Fruit fly (Drosophila melanogaster) whole organism, prepupa: Measurements from ENCODE around the gene PGRP-SB2.

ENCODE experiments used
- Blimp-1 ChIP-seq: fragments of 200-800 bp; sonication (Bioruptor generic); optimal IDR thresholded peaks from 3 replicates; lab custom pipeline; 2017; ENCODE audit warnings: missing biosample characterization, missing genetic modification characterization, mild to moderate bottlenecking, moderate library complexity, missing genetic modification reagents
- CG10631 ChIP-seq: fragments of 200-800 bp; sonication (Bioruptor generic); optimal IDR thresholded peaks from 2 replicates; lab custom pipeline; 2016; ENCODE audit warnings: missing biosample characterization, missing genetic modification characterization
- CG10669 ChIP-seq: fragments of 200-800 bp; sonication (Bioruptor generic); optimal IDR thresholded peaks from 3 replicates; lab custom pipeline; 2018; ENCODE audit warnings: missing biosample characterization, mild to moderate bottlenecking, missing genetic modification characterization, moderate library complexity
- CG11294 ChIP-seq: fragments of 200-800 bp; sonication (Bioruptor generic); IDR thresholded peaks from 2 replicates; pipeline ENCODE4 v1.3.6; 2022; ENCODE audit warnings: missing biosample characterization, missing genetic modification characterization
- CG11902 ChIP-seq: fragments of 200-800 bp; sonication (Bioruptor generic); optimal IDR thresholded peaks from 3 replicates; lab custom pipeline; 2016; ENCODE audit warnings: missing biosample characterization, missing genetic modification characterization
- CG15336 ChIP-seq: fragments of 200-800 bp; sonication (Bioruptor generic); IDR thresholded peaks from 2 replicates; pipeline ENCODE4 v1.3.6; 2022; ENCODE audit warnings: missing biosample characterization, missing genetic modification characterization
- CG16779 ChIP-seq: fragments of 200-800 bp; sonication (Bioruptor generic); optimal IDR thresholded peaks from 3 replicates; lab custom pipeline; 2017; ENCODE audit warnings: missing biosample characterization, mild to moderate bottlenecking, missing genetic modification characterization
- CG3032 ChIP-seq: fragments of 200-800 bp; optimal IDR thresholded peaks from 2 replicates; lab custom pipeline; 2019; ENCODE audit warnings: missing biosample characterization, mild to moderate bottlenecking, missing genetic modification characterization, moderate library complexity
- CG32006 ChIP-seq: fragments of 200-800 bp; sonication (Bioruptor generic); optimal IDR thresholded peaks from 3 replicates; lab custom pipeline; 2017; ENCODE audit warnings: missing biosample characterization, mild to moderate bottlenecking, missing genetic modification characterization
- CG34406 ChIP-seq: fragments of 200-800 bp; sonication (Bioruptor generic); optimal IDR thresholded peaks from 3 replicates; lab custom pipeline; 2016; ENCODE audit warnings: missing biosample characterization, missing genetic modification characterization
- CG3919 ChIP-seq: fragments of 200-800 bp; sonication (Bioruptor generic); optimal IDR thresholded peaks from 3 replicates; lab custom pipeline; 2016; ENCODE audit warnings: missing biosample characterization, missing genetic modification characterization
- CG4318 ChIP-seq: fragments of 200-800 bp; sonication (Bioruptor generic); optimal IDR thresholded peaks from 3 replicates; lab custom pipeline; 2017; ENCODE audit warnings: missing biosample characterization, mild to moderate bottlenecking, missing genetic modification characterization
- CG6163 ChIP-seq: fragments of 200-800 bp; sonication (Bioruptor generic); IDR thresholded peaks from 3 replicates; pipeline ENCODE4 v1.3.6; 2022; ENCODE audit warnings: missing biosample characterization, missing genetic modification characterization
- CG6276 ChIP-seq: fragments of 200-800 bp; sonication (Bioruptor generic); optimal IDR thresholded peaks from 2 replicates; lab custom pipeline; 2017; ENCODE audit warnings: missing biosample characterization, mild to moderate bottlenecking, missing genetic modification characterization
- CG6792 ChIP-seq: fragments of 200-800 bp; sonication (Bioruptor generic); optimal IDR thresholded peaks from 3 replicates; lab custom pipeline; 2016; ENCODE audit warnings: missing biosample characterization, missing genetic modification characterization
- CG6808 ChIP-seq: fragments of 200-800 bp; sonication (Bioruptor generic); optimal IDR thresholded peaks from 3 replicates; lab custom pipeline; 2017; ENCODE audit warnings: missing biosample characterization, missing genetic modification characterization, mild to moderate bottlenecking, moderate library complexity, missing genetic modification reagents
- CG8119 ChIP-seq: fragments of 200-800 bp; sonication (Bioruptor generic); IDR thresholded peaks from 3 replicates; pipeline ENCODE4 v1.3.6; 2022; ENCODE audit warnings: missing biosample characterization, missing genetic modification characterization
- CG8319 ChIP-seq: fragments of 200-800 bp; sonication (Bioruptor generic); optimal IDR thresholded peaks from 3 replicates; lab custom pipeline; 2016; ENCODE audit warnings: missing biosample characterization, missing genetic modification characterization
- CG9139 ChIP-seq: fragments of 200-800 bp; sonication (Bioruptor generic); optimal IDR thresholded peaks from 3 replicates; lab custom pipeline; 2017; ENCODE audit warnings: missing biosample characterization, mild to moderate bottlenecking, missing genetic modification characterization
- Eip78C ChIP-seq: fragments of 200-800 bp; sonication (Bioruptor generic); peaks from one replicate; lab custom pipeline; 2016; ENCODE audit warnings: missing biosample characterization, missing genetic modification characterization
- Eip93F ChIP-seq: fragments of 200-800 bp; sonication (Bioruptor generic); optimal IDR thresholded peaks from 2 replicates; lab custom pipeline; 2016; ENCODE audit warnings: missing biosample characterization, mild to moderate bottlenecking, missing genetic modification characterization
- Ets96B ChIP-seq: fragments of 200-800 bp; optimal IDR thresholded peaks from 2 replicates; lab custom pipeline; 2019; ENCODE audit warnings: missing biosample characterization, mild to moderate bottlenecking, missing genetic modification characterization, moderate library complexity
- Hr38 ChIP-seq: sonication (Bioruptor generic); optimal IDR thresholded peaks from 2 replicates; lab custom pipeline; 2016; ENCODE audit warnings: missing biosample characterization, missing genetic modification characterization
- Hr4 ChIP-seq: fragments of 200-800 bp; sonication (Bioruptor generic); optimal IDR thresholded peaks from 3 replicates; lab custom pipeline; 2016; ENCODE audit warnings: missing biosample characterization, missing genetic modification characterization
- OdsH ChIP-seq: fragments of 200-800 bp; sonication (Bioruptor generic); optimal IDR thresholded peaks from 3 replicates; lab custom pipeline; 2016; ENCODE audit warnings: missing biosample characterization, missing genetic modification characterization
- Smox ChIP-seq: fragments of 200-800 bp; sonication (Bioruptor generic); optimal IDR thresholded peaks from 3 replicates; lab custom pipeline; 2016; ENCODE audit warnings: missing biosample characterization, missing genetic modification characterization
- Sox102F ChIP-seq: fragments of 200-800 bp; sonication (Bioruptor generic); optimal IDR thresholded peaks from 2 replicates; lab custom pipeline; 2016; ENCODE audit warnings: missing biosample characterization, mild to moderate bottlenecking, missing genetic modification characterization
- Sox15 ChIP-seq: fragments of 200-800 bp; sonication (Bioruptor generic); optimal IDR thresholded peaks from 3 replicates; lab custom pipeline; 2016; ENCODE audit warnings: missing biosample characterization, missing genetic modification characterization
- achi ChIP-seq: fragments of 200-800 bp; sonication (Bioruptor generic); optimal IDR thresholded peaks from 3 replicates; lab custom pipeline; 2016; ENCODE audit warnings: missing biosample characterization, missing genetic modification characterization
- cyc ChIP-seq: fragments of 200-800 bp; sonication (Bioruptor generic); optimal IDR thresholded peaks from 3 replicates; lab custom pipeline; 2016; ENCODE audit warnings: missing biosample characterization, missing genetic modification characterization
- dac ChIP-seq: fragments of 200-800 bp; sonication (Bioruptor generic); optimal IDR thresholded peaks from 2 replicates; lab custom pipeline; 2017; ENCODE audit warnings: missing biosample characterization, mild to moderate bottlenecking, missing genetic modification characterization
- dsx ChIP-seq: fragments of 200-800 bp; optimal IDR thresholded peaks from 3 replicates; lab custom pipeline; 2019; ENCODE audit warnings: missing biosample characterization, mild to moderate bottlenecking, missing genetic modification characterization, moderate library complexity; ENCODE audit not compliant: poor library complexity, severe bottlenecking
- eg ChIP-seq: fragments of 200-800 bp; sonication (Bioruptor generic); IDR thresholded peaks from 3 replicates; pipeline ENCODE4 v1.3.6; 2022; ENCODE audit warnings: missing biosample characterization, missing genetic modification characterization
- net ChIP-seq: fragments of 200-800 bp; sonication (Bioruptor generic); optimal IDR thresholded peaks from 3 replicates; lab custom pipeline; 2016; ENCODE audit warnings: missing biosample characterization, missing genetic modification characterization
- pdm3 ChIP-seq: fragments of 200-800 bp; sonication (Bioruptor generic); optimal IDR thresholded peaks from 3 replicates; lab custom pipeline; 2016; ENCODE audit warnings: missing biosample characterization, missing genetic modification characterization
- salr ChIP-seq, 2 experiments: fragments of 200-800 bp; sonication (Bioruptor generic); optimal IDR thresholded peaks; 3 replicates each; lab custom pipeline; 2016 to 2018; ENCODE audit warnings: missing biosample characterization in 2 of 2, missing genetic modification characterization in 2 of 2, mild to moderate bottlenecking in 1 of 2
- spab ChIP-seq: fragments of 200-800 bp; sonication (Bioruptor generic); optimal IDR thresholded peaks from 2 replicates; lab custom pipeline; 2017; ENCODE audit warnings: missing biosample characterization, mild to moderate bottlenecking, missing genetic modification characterization, missing genetic modification reagents
- ss ChIP-seq, 2 experiments: fragments of 200-800 bp; sonication (Bioruptor generic); optimal IDR thresholded peaks; 2 replicates in 1 of 2; 3 replicates in 1 of 2; lab custom pipeline; 2017 to 2018; ENCODE audit warnings: mild to moderate bottlenecking in 2 of 2, missing biosample characterization in 2 of 2, missing genetic modification characterization in 2 of 2, moderate library complexity in 1 of 2
- svp ChIP-seq: fragments of 200-800 bp; sonication (Bioruptor generic); peaks from one replicate; lab custom pipeline; 2016; ENCODE audit warnings: missing biosample characterization, missing genetic modification characterization
- topi ChIP-seq: fragments of 200-800 bp; sonication (Bioruptor generic); optimal IDR thresholded peaks from 3 replicates; lab custom pipeline; 2016; ENCODE audit warnings: missing biosample characterization, missing genetic modification characterization
- vri ChIP-seq: fragments of 200-800 bp; sonication (Bioruptor generic); optimal IDR thresholded peaks from 3 replicates; lab custom pipeline; 2016; ENCODE audit warnings: missing biosample characterization, mild to moderate bottlenecking, missing genetic modification characterization

PGRP-SB2 gene

dm6 chr3L:16749726-16750125 is 23.4 kb downstream of the PGRP-SB2 start (continued):
- TF ChIP-seq net (peak; percentile 51), vri (no peak), CG34406 (GFP tag; lab: Kevin White, UChicago) (no peak), CG3919 (GFP tag; lab: Kevin White, UChicago) (peak; percentile 66), eg (GFP tag; lab: Robert Waterston, UW) (peak; percentile 62; the same call in 1 of the 3 replicates), pdm3 (GFP tag; lab: Kevin White, UChicago) (no peak)

dm6 chr3L:16750750-16751149 is 24.4 kb downstream of the PGRP-SB2 start:
- TF ChIP-seq Eip78C (GFP tag; lab: Kevin White, UChicago), result peak; percentile 37
- peak in 1 of 2 experiments; percentile 12 for TF ChIP-seq salr (GFP tag; optimal IDR thresholded peaks at IDR 0.05; lab: Kevin White, UChicago)
- TF ChIP-seq CG32006, result peak; percentile 25
- TF ChIP-seq CG16779, result no peak
- TF ChIP-seq achi, result peak; percentile 10
- no peak for TF ChIP-seq CG10631 (GFP tag; lab: Kevin White, UChicago)
- TF ChIP-seq CG8119 (GFP tag; lab: Robert Waterston, UW), result peak; percentile 35; the same call in 2 of the 3 replicates
- no peak for TF ChIP-seq Eip93F (GFP tag; lab: Kevin White, UChicago)
- TF ChIP-seq Ets96B, result peak; percentile 3
- peak; percentile 65 for TF ChIP-seq CG15336 (GFP tag; lab: Robert Waterston, UW)

dm6 chr3L:16751487-16752054 is 25.2 kb downstream of the PGRP-SB2 start:
- TF ChIP-seq OdsH, result no peak
- peak; percentile 23 for TF ChIP-seq CG6276
- TF ChIP-seq CG10669 (GFP tag; lab: Kevin White, UChicago), result peak; percentile 13
- TF ChIP-seq CG11902 (GFP tag; lab: Kevin White, UChicago), result no peak
- TF ChIP-seq Ets96B, result peak; percentile 7
- peak; percentile 29 for TF ChIP-seq spab
- TF ChIP-seq CG15336 (GFP tag; lab: Robert Waterston, UW), result peak; percentile 10; the same call in 1 of the 2 replicates
- peak; percentile 26 for TF ChIP-seq CG3032 (tag; lab: Kevin White, UChicago)
- peak; percentile 10 for TF ChIP-seq dsx (GFP tag; lab: Kevin White, UChicago)
- no peak for TF ChIP-seq Hr4 (GFP tag; lab: Kevin White, UChicago)
- peak; percentile 52; the same call in 1 of the 3 replicates for TF ChIP-seq CG6163 (GFP tag; lab: Robert Waterston, UW)
- TF ChIP-seq net, result peak; percentile 7
- 0 out of 3 replicates have a peak, but pooled peaks have one; percentile 14 for TF ChIP-seq CG8119 (GFP tag; lab: Robert Waterston, UW)
- peak; percentile 34 for TF ChIP-seq CG6808 (GFP tag; lab: Kevin White, UChicago)
- TF ChIP-seq ss (GFP tag; optimal IDR thresholded peaks at IDR 0.05; lab: Kevin White, UChicago), result peak in 1 of 2 experiments; percentile 15
- no peak for TF ChIP-seq cyc (GFP tag; lab: Kevin White, UChicago)
- peak; percentile 9 for TF ChIP-seq CG10631 (GFP tag; lab: Kevin White, UChicago)
- no peak for TF ChIP-seq Smox (GFP tag; lab: Kevin White, UChicago)
- no peak for TF ChIP-seq Hr38 (GFP tag; lab: Kevin White, UChicago)
- peak; percentile 33 for TF ChIP-seq svp (GFP tag; lab: Kevin White, UChicago)
- TF ChIP-seq CG4318 (GFP tag; lab: Kevin White, UChicago), result peak; percentile 37
- peak; percentile 53 for TF ChIP-seq CG32006

dm6 chr3L:16752402-16753096 is 26.2 kb downstream of the PGRP-SB2 start:
- peak; percentile 80 for TF ChIP-seq CG6276
- peak; percentile 18 for TF ChIP-seq dac
- TF ChIP-seq CG8119 (GFP tag; lab: Robert Waterston, UW), result peak; percentile 74
- no peak for TF ChIP-seq vri
- TF ChIP-seq Ets96B, result peak; percentile 69
- TF ChIP-seq CG3032 (tag; lab: Kevin White, UChicago), result peak; percentile 60
- TF ChIP-seq cyc (GFP tag; lab: Kevin White, UChicago), result peak; percentile 46
- peak; percentile 66 for TF ChIP-seq OdsH
- TF ChIP-seq Eip78C (GFP tag; lab: Kevin White, UChicago), result peak; percentile 91
- TF ChIP-seq Hr38 (GFP tag; lab: Kevin White, UChicago), result no peak
- TF ChIP-seq CG9139, result peak; percentile 36
- TF ChIP-seq salr (GFP tag; optimal IDR thresholded peaks at IDR 0.05; lab: Kevin White, UChicago), result peak; percentile 64 to 69
- peak; percentile 51 for TF ChIP-seq topi (GFP tag; lab: Kevin White, UChicago)
- peak; percentile 38 for TF ChIP-seq CG34406 (GFP tag; lab: Kevin White, UChicago)
- TF ChIP-seq Blimp-1 (GFP tag; lab: Kevin White, UChicago), result no peak
- peak; percentile 50; the same call in 1 of the 2 replicates for TF ChIP-seq CG11294 (GFP tag; lab: Robert Waterston, UW)
- peak; percentile 5 for TF ChIP-seq CG8319 (GFP tag; lab: Kevin White, UChicago)
- TF ChIP-seq CG6792, result peak; percentile 56
- peak; percentile 65 for TF ChIP-seq CG10669 (GFP tag; lab: Kevin White, UChicago)
- peak; percentile 70 for TF ChIP-seq Hr4 (GFP tag; lab: Kevin White, UChicago)
- TF ChIP-seq Sox102F (GFP tag; lab: Kevin White, UChicago), result peak; percentile 14
- TF ChIP-seq ss (GFP tag; optimal IDR thresholded peaks at IDR 0.05; lab: Kevin White, UChicago), result peak; percentile 34 to 64
- TF ChIP-seq Sox15 (GFP tag; lab: Kevin White, UChicago), result no peak
- peak; percentile 63 for TF ChIP-seq pdm3 (GFP tag; lab: Kevin White, UChicago)
